Fruit fly (Drosophila melanogaster) whole organism, embryonic: ENCODE results near the gene Pss.

ENCODE experiments used
- ATbp ChIP-seq: fragments of 200-800 bp; sonication (Bioruptor generic); optimal IDR thresholded peaks from 2 replicates; lab custom pipeline; 2017; ENCODE audit warnings: missing biosample characterization, mild to moderate bottlenecking, missing genetic modification characterization, missing genetic modification reagents
- BEAF-32 ChIP-seq: fragments of 200-800 bp; sonication (Bioruptor generic); optimal IDR thresholded peaks from 3 replicates; lab custom pipeline; 2017; ENCODE audit warnings: missing biosample characterization, missing genetic modification characterization, mild to moderate bottlenecking, moderate library complexity, missing genetic modification reagents
- CG10267 ChIP-seq: fragments of 200-800 bp; sonication (Bioruptor generic); optimal IDR thresholded peaks from 2 replicates; lab custom pipeline; 2018; ENCODE audit warnings: missing biosample characterization, mild to moderate bottlenecking, missing genetic modification characterization, moderate library complexity
- CG10462 ChIP-seq: fragments of 200-800 bp; sonication (Bioruptor generic); optimal IDR thresholded peaks from 2 replicates; lab custom pipeline; 2016; ENCODE audit warnings: missing biosample characterization, missing genetic modification characterization
- CG13894 ChIP-seq: fragments of 200-800 bp; sonication (Bioruptor generic); optimal IDR thresholded peaks from 3 replicates; lab custom pipeline; 2018; ENCODE audit warnings: missing biosample characterization, mild to moderate bottlenecking, missing genetic modification characterization, moderate library complexity
- CG15514 ChIP-seq: fragments of 200-800 bp; sonication (Bioruptor generic); optimal IDR thresholded peaks from 3 replicates; lab custom pipeline; 2017; ENCODE audit warnings: missing biosample characterization, missing genetic modification characterization, mild to moderate bottlenecking, moderate library complexity, missing genetic modification reagents
- CG2116 ChIP-seq: fragments of 200-800 bp; sonication (Bioruptor generic); optimal IDR thresholded peaks from 3 replicates; lab custom pipeline; 2018; ENCODE audit warnings: missing biosample characterization, mild to moderate bottlenecking, missing genetic modification characterization
- CG2199 ChIP-seq: fragments of 200-800 bp; sonication (Bioruptor generic); IDR thresholded peaks from 3 replicates; pipeline ENCODE4 v1.3.6; 2022; ENCODE audit warnings: missing biosample characterization, missing genetic modification characterization
- CG2202 ChIP-seq: fragments of 200-800 bp; sonication (Bioruptor generic); optimal IDR thresholded peaks from 2 replicates; lab custom pipeline; 2018; ENCODE audit warnings: missing biosample characterization, mild to moderate bottlenecking, missing genetic modification characterization
- CG30403 ChIP-seq: fragments of 200-800 bp; sonication (Bioruptor generic); optimal IDR thresholded peaks from 3 replicates; lab custom pipeline; 2016; ENCODE audit warnings: missing biosample characterization, missing genetic modification characterization
- CG33213 ChIP-seq: fragments of 200-800 bp; sonication (Bioruptor generic); optimal IDR thresholded peaks from 3 replicates; lab custom pipeline; 2016; ENCODE audit warnings: missing biosample characterization, missing genetic modification characterization
- CG3847 ChIP-seq: fragments of 200-800 bp; sonication (Bioruptor generic); IDR thresholded peaks from 2 replicates; pipeline ENCODE4 v1.3.6; 2022; ENCODE audit warnings: missing biosample characterization, missing genetic modification characterization
- CG4424 ChIP-seq: fragments of 200-800 bp; sonication (Bioruptor generic); optimal IDR thresholded peaks from 3 replicates; lab custom pipeline; 2016; ENCODE audit warnings: missing biosample characterization, missing genetic modification characterization
- CG4617 ChIP-seq: fragments of 200-800 bp; sonication (Bioruptor generic); optimal IDR thresholded peaks from 3 replicates; lab custom pipeline; 2016; ENCODE audit warnings: missing biosample characterization, missing genetic modification characterization, borderline replicate concordance
- CG5953 ChIP-seq: fragments of 200-800 bp; sonication (Bioruptor generic); IDR thresholded peaks from 2 replicates; pipeline ENCODE4 v1.3.6; 2022; ENCODE audit warnings: missing biosample characterization, missing genetic modification characterization
- CG6175 ChIP-seq: fragments of 200-800 bp; sonication (Bioruptor generic); IDR thresholded peaks from 3 replicates; pipeline ENCODE4 v1.3.6; 2022; ENCODE audit warnings: missing biosample characterization, missing genetic modification characterization
- CG6813 ChIP-seq: fragments of 200-800 bp; sonication (Bioruptor generic); optimal IDR thresholded peaks from 2 replicates; lab custom pipeline; 2017; ENCODE audit warnings: missing biosample characterization, missing genetic modification characterization, mild to moderate bottlenecking, moderate library complexity, missing genetic modification reagents
- Dad ChIP-seq: fragments of 200-800 bp; sonication (Bioruptor generic); optimal IDR thresholded peaks from 3 replicates; lab custom pipeline; 2016; ENCODE audit warnings: missing biosample characterization, missing genetic modification characterization
- Dbx ChIP-seq: fragments of 200-800 bp; sonication (Bioruptor generic); IDR thresholded peaks from 3 replicates; pipeline ENCODE4 v1.3.6; 2022; ENCODE audit warnings: missing biosample characterization, missing genetic modification characterization
- Doc2 ChIP-seq: fragments of 200-800 bp; sonication (Bioruptor generic); IDR thresholded peaks from 2 replicates; pipeline ENCODE4 v1.3.6; 2022; ENCODE audit warnings: missing biosample characterization, missing genetic modification characterization
- Hey ChIP-seq: fragments of 200-800 bp; sonication (Bioruptor generic); optimal IDR thresholded peaks from 3 replicates; lab custom pipeline; 2018; ENCODE audit warnings: missing biosample characterization, mild to moderate bottlenecking, missing genetic modification characterization
- Hr39 ChIP-seq: fragments of >200 bp; optimal IDR thresholded peaks from 2 replicates; lab custom pipeline; 2017
- Hr78 ChIP-seq, 2 experiments: fragments of 200-800 bp in 1 of 2; fragments of >200 bp in 1 of 2; sonication (Bioruptor generic) in 1 of 2; optimal IDR thresholded peaks; 2 replicates each; lab custom pipeline; 2017 to 2019; ENCODE audit warnings: missing biosample characterization in 2 of 2, missing genetic modification characterization in 2 of 2, mild to moderate bottlenecking in 1 of 2, moderate library complexity in 1 of 2
- Kr ChIP-seq: fragments of 200-800 bp; sonication (Bioruptor generic); optimal IDR thresholded peaks from 2 replicates; lab custom pipeline; 2017; ENCODE audit warnings: missing biosample characterization, mild to moderate bottlenecking, missing genetic modification characterization
- Lpt ChIP-seq: fragments of >200 bp; optimal IDR thresholded peaks from 2 replicates; lab custom pipeline; 2018; ENCODE audit warnings: missing biosample characterization, missing genetic modification characterization
- Mad ChIP-seq: fragments of 200-800 bp; sonication (Bioruptor generic); optimal IDR thresholded peaks from 2 replicates; lab custom pipeline; 2016; ENCODE audit warnings: missing biosample characterization, missing genetic modification characterization
- NK7.1 ChIP-seq: fragments of 200-800 bp; sonication (Bioruptor generic); optimal IDR thresholded peaks from 3 replicates; lab custom pipeline; 2016; ENCODE audit warnings: missing biosample characterization, missing genetic modification characterization
- Opbp ChIP-seq: fragments of 200-800 bp; sonication (Bioruptor generic); IDR thresholded peaks from 3 replicates; pipeline ENCODE4 v1.3.6; 2022; ENCODE audit warnings: missing biosample characterization, missing genetic modification characterization; ENCODE audit not compliant: partially characterized antibody
- Ravus ChIP-seq: fragments of 200-800 bp; sonication (Bioruptor generic); IDR thresholded peaks from 2 replicates; pipeline ENCODE4 v1.3.6; 2022; ENCODE audit warnings: missing biosample characterization, missing genetic modification characterization
- Sin3A ChIP-seq: fragments of >200 bp; optimal IDR thresholded peaks from 2 replicates; lab custom pipeline; 2018
- Taf1 ChIP-seq: fragments of 200-800 bp; sonication (Bioruptor generic); IDR thresholded peaks from 2 replicates; pipeline ENCODE4 v1.3.6; 2022; ENCODE audit warnings: missing biosample characterization, missing genetic modification characterization
- Trl ChIP-seq, 3 experiments: fragments of >200 bp in 2 of 3; fragments of 200-800 bp in 1 of 3; sonication (Bioruptor generic) in 1 of 3; optimal IDR thresholded peaks; 2 replicates in 1 of 3; 3 replicates in 2 of 3; lab custom pipeline; 2016 to 2017; ENCODE audit warnings: missing biosample characterization in 1 of 3, missing genetic modification characterization in 1 of 3
- al ChIP-seq: fragments of 200-800 bp; sonication (Bioruptor generic); IDR thresholded peaks from 2 replicates; pipeline ENCODE4 v1.3.6; 2022; ENCODE audit warnings: missing biosample characterization, missing genetic modification characterization
- aop ChIP-seq: fragments of 200-800 bp; sonication (Bioruptor generic); IDR thresholded peaks from 2 replicates; pipeline ENCODE4 v1.3.6; 2022; ENCODE audit warnings: missing biosample characterization, missing genetic modification characterization
- croc ChIP-seq: fragments of 200-800 bp; sonication (Bioruptor generic); conservative IDR thresholded peaks from 3 replicates; pipeline ENCODE4 v1.3.6; 2022; ENCODE audit warnings: missing biosample characterization, missing genetic modification characterization
- dm ChIP-seq: fragments of 200-800 bp; sonication (Bioruptor generic); optimal IDR thresholded peaks from 3 replicates; lab custom pipeline; 2016; ENCODE audit warnings: missing biosample characterization, missing genetic modification characterization
- fd3F ChIP-seq: fragments of 200-800 bp; sonication (Bioruptor generic); optimal IDR thresholded peaks from 2 replicates; lab custom pipeline; 2018; ENCODE audit warnings: missing biosample characterization, mild to moderate bottlenecking, missing genetic modification characterization, moderate library complexity
- fd96Cb ChIP-seq: fragments of 200-800 bp; sonication (Bioruptor generic); optimal IDR thresholded peaks from 2 replicates; lab custom pipeline; 2018; ENCODE audit warnings: missing biosample characterization, mild to moderate bottlenecking, missing genetic modification characterization, moderate library complexity
- gcm2 ChIP-seq: fragments of 200-800 bp; sonication (Bioruptor generic); optimal IDR thresholded peaks from 2 replicates; lab custom pipeline; 2016; ENCODE audit warnings: missing biosample characterization, missing genetic modification characterization
- gro ChIP-seq: fragments of 200-800 bp; sonication (Bioruptor generic); optimal IDR thresholded peaks from 2 replicates; lab custom pipeline; 2016; ENCODE audit warnings: missing biosample characterization, missing genetic modification characterization
- her ChIP-seq: fragments of 200-800 bp; sonication (Bioruptor generic); optimal IDR thresholded peaks from 2 replicates; lab custom pipeline; 2016; ENCODE audit warnings: missing biosample characterization, missing genetic modification characterization
- kni ChIP-seq: fragments of 200-800 bp; sonication (Bioruptor generic); optimal IDR thresholded peaks from 3 replicates; lab custom pipeline; 2017; ENCODE audit warnings: mild to moderate bottlenecking, missing biosample characterization, missing genetic modification reagents, missing genetic modification characterization
- odd ChIP-seq: fragments of 200-800 bp; sonication (Bioruptor generic); optimal IDR thresholded peaks from 2 replicates; lab custom pipeline; 2017; ENCODE audit warnings: missing biosample characterization, mild to moderate bottlenecking, missing genetic modification characterization
- pum ChIP-seq: fragments of 200-800 bp; sonication (Bioruptor generic); optimal IDR thresholded peaks from 2 replicates; lab custom pipeline; 2016; ENCODE audit warnings: missing biosample characterization, missing genetic modification characterization
- shn ChIP-seq: fragments of 200-800 bp; sonication (Bioruptor generic); optimal IDR thresholded peaks from 3 replicates; lab custom pipeline; 2016; ENCODE audit warnings: missing biosample characterization, missing genetic modification characterization
- sna ChIP-seq: fragments of 200-800 bp; sonication (Bioruptor generic); IDR thresholded peaks from 2 replicates; pipeline ENCODE4 v1.3.6; 2022; ENCODE audit warnings: missing biosample characterization, missing genetic modification characterization; ENCODE audit not compliant: partially characterized antibody
- stwl ChIP-seq: fragments of 200-800 bp; sonication (Bioruptor generic); optimal IDR thresholded peaks from 3 replicates; lab custom pipeline; 2018; ENCODE audit warnings: missing biosample characterization, mild to moderate bottlenecking, missing genetic modification characterization, moderate library complexity
- trem ChIP-seq: fragments of 200-800 bp; optimal IDR thresholded peaks from 3 replicates; lab custom pipeline; 2019; ENCODE audit warnings: missing biosample characterization, mild to moderate bottlenecking, missing genetic modification characterization, moderate library complexity
- wek ChIP-seq: fragments of 200-800 bp; sonication (Bioruptor generic); optimal IDR thresholded peaks from 3 replicates; lab custom pipeline; 2018; ENCODE audit warnings: missing biosample characterization, mild to moderate bottlenecking, missing genetic modification characterization, moderate library complexity

The Pss gene

DNA sequence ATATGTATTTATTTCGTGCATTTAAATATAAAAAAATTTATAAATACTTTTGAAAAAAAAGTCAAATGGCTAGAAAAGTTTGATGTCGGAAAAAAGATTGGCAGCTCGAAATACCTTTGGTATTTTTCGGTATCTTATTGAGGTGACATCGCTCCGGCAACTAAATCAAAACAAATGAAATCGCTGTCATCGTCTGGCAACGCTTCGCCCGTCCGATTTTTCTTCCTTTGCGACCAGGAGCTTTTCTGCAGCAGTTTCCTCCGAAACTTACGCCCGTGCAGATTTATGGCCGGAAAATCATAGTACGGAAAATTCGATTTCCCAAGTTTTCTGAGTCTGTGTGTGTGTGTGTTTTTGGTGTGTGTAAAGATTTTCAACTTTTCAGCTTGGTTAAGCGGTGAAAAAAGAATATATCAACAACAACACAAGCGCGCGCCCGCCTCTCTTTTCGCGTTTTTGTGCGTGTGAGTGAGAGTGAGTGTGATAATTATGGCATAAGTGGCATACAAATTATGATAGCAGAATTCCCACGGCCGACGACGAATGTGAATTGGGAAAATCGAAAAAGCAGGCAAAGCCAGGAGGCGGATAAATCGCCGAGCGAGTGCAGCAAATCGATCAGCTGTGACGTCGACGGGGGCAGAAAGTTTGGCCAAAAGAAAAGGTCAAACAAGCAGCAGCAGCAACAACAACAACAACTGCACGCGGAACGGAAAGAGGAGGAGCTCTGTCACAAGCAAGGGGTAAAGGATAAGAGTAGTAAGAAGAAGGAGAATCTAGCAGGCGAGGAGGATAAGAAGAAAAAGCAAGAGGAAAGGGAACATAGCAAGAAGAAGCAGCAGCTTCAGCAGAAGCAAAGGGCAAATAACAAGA lies 28.6 kb downstream of the Pss start, which contains the start of gene CG32425 (continued):
- TF ChIP-seq Trl (optimal IDR thresholded peaks at IDR 0.05; lab: Kevin White, UChicago) (peak in 1 of 2 experiments; percentile 32), Trl (GFP tag; optimal IDR thresholded peaks at IDR 0.05; lab: Kevin White, UChicago) (no peak), CG10462 (GFP tag; lab: Kevin White, UChicago) (no peak), her (GFP tag; lab: Kevin White, UChicago) (no peak), CG33213 (GFP tag; lab: Kevin White, UChicago) (peak; percentile 34), Mad (GFP tag; lab: Kevin White, UChicago) (no peak), CG4424 (GFP tag; lab: Kevin White, UChicago) (no peak), Lpt (GFP tag; lab: Kevin White, UChicago) (no peak), Taf1 (GFP tag; lab: Robert Waterston, UW) (no peak), Kr (GFP tag; lab: Kevin White, UChicago) (no peak), fd3F (no peak), aop (GFP tag; lab: Robert Waterston, UW) (no peak), CG30403 (GFP tag; lab: Kevin White, UChicago) (peak; percentile 33), CG3847 (GFP tag; lab: Robert Waterston, UW) (peak; percentile 23; the same call in 1 of the 2 replicates), fd96Cb (tag; lab: Kevin White, UChicago) (no peak), kni (GFP tag; lab: Kevin White, UChicago) (no peak), CG2116 (GFP tag; lab: Kevin White, UChicago) (peak; percentile 44), trem (tag; lab: Kevin White, UChicago) (peak; percentile 97), CG4617 (no peak), CG6175 (GFP tag; lab: Robert Waterston, UW) (no peak), gro (GFP tag; lab: Kevin White, UChicago) (peak; percentile 36), pum (GFP tag; lab: Kevin White, UChicago) (no peak), CG13894 (tag; lab: Kevin White, UChicago) (no peak), al (GFP tag; lab: Robert Waterston, UW) (no peak), CG2202 (tag; lab: Kevin White, UChicago) (no peak), CG5953 (GFP tag; lab: Robert Waterston, UW) (no peak), Dad (GFP tag; lab: Kevin White, UChicago) (no peak), BEAF-32 (peak; percentile 35), odd (GFP tag; lab: Kevin White, UChicago) (no peak), Hey (tag; lab: Kevin White, UChicago) (no peak), croc (no peak), sna (GFP tag; lab: Robert Waterston, UW) (no peak), CG15514 (GFP tag; lab: Kevin White, UChicago) (peak; percentile 91), Sin3A (lab: Kevin White, UChicago) (no peak), Hr39 (no peak), Opbp (GFP tag; lab: Robert Waterston, UW) (no peak), Ravus (GFP tag; lab: Robert Waterston, UW) (no peak), shn (no peak), stwl (tag; lab: Kevin White, UChicago) (peak; percentile 81), dm (GFP tag; lab: Kevin White, UChicago) (no peak), Doc2 (GFP tag; lab: Robert Waterston, UW) (no peak), gcm2 (GFP tag; lab: Kevin White, UChicago) (no peak), CG10267 (tag; lab: Kevin White, UChicago) (peak; percentile 33), CG2199 (GFP tag; lab: Robert Waterston, UW) (no peak), wek (no peak), ATbp (no peak), Dbx (GFP tag; lab: Robert Waterston, UW) (peak; percentile 38; the same call in 1 of the 3 replicates), Hr78 (GFP tag; optimal IDR thresholded peaks at IDR 0.05; lab: Kevin White, UChicago) (peak in 1 of 2 experiments; percentile 63), CG6813 (no peak), NK7.1 (GFP tag; lab: Kevin White, UChicago) (no peak)
